Worm (Caenorhabditis elegans) whole organism, mixed stage, embryonic: ENCODE results near the gene spc-2.

Source experiments
- nhr-12 ChIP-seq: fragments of 150-350 bp; optimal IDR thresholded peaks from 2 replicates; lab custom pipeline; 2014; ENCODE audit warnings: missing biosample characterization, missing genetic modification characterization
- unc-120 ChIP-seq: sonication (generic microtip); optimal IDR thresholded peaks from 2 replicates; lab custom pipeline; 2017; ENCODE audit warnings: missing genetic modification characterization, missing compliant biosample characterization; ENCODE audit not compliant: poor library complexity, severe bottlenecking
- ztf-11 ChIP-seq: fragments of 150-350 bp; optimal IDR thresholded peaks from 2 replicates; lab custom pipeline; 2014; ENCODE audit warnings: missing biosample characterization, missing genetic modification characterization

- TF ChIP-seq unc-120 (tag; lab: Kevin White, UChicago) (no peak), ztf-11 (tag; lab: Kevin White, UChicago) (no peak), nhr-12 (tag; lab: Kevin White, UChicago) (no peak)
These were observed 21.1 kb downstream of the spc-2 start, which contains the start of gene snb-5 for ce11 chrIII:8202754-8203153.
